Fruit fly (Drosophila melanogaster): ENCODE data around the gene lost.

The lost gene

DNA sequence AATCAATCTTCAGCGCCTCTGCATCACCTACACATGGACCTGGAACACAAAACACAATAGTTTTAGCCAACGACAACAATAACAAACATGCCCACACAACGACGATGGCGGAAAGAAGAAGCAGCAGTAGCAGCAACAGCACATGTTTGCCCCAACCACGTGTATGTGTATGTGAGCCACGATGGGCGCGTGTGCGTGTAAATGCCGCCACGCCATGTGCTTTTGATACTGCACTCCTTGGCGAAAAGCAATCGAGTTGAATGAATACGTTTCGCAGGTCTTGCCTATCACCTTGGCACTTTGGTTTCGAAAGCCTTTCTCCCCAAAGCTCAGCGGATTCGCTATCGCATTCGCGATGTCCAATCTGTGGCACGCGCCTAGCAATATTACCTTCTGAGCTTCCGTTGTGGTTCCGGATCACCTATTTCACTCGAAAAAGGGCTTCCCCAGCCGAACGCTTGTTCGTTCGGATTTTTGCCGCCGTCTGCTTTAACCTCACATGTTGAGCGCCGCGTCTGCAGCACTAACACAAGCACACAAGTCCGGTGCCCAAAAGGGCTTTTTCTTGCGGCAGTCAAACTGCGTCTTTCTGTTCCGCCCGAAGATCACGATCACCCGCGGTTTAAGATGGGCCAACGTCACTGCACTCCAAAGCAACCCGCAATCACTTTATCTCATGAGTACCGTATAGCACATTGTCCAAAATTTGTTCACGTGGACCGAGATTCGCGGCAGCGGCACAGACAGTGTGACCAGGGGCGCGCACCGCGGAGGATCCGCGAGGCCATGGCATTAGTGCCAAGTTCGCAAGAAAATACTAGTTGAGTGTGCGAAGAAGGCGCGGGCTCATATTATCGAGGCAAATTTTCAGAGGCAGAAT is 25.9 kb downstream of the lost start, which contains the start of gene srl:
Gene srl (minus strand): TSS at position 751 of the 880 bp plus-strand sequence.
- TF ChIP-seq CG9727 (GFP tag; optimal IDR thresholded peaks at IDR 0.05) (peak; percentile 19), sob (GFP tag; IDR thresholded peaks at IDR 0.05) (peak; percentile 11; the same call in 1 of the 2 replicates), lola (GFP tag; optimal IDR thresholded peaks at IDR 0.05) (no peak), CG2116 (GFP tag; optimal IDR thresholded peaks at IDR 0.05) (peak; percentile 70), cg (GFP tag; optimal IDR thresholded peaks at IDR 0.05) (peak; percentile 85), CTCF (GFP tag; optimal IDR thresholded peaks at IDR 0.05) (peak; percentile 4), Ssrp (tag; optimal IDR thresholded peaks at IDR 0.05) (no peak), dan (GFP tag; IDR thresholded peaks at IDR 0.05) (no peak), Sry-δ (GFP tag; optimal IDR thresholded peaks at IDR 0.05) (peak; percentile 38), stwl (tag; optimal IDR thresholded peaks at IDR 0.05) (peak; percentile 72), CG3995 (GFP tag; optimal IDR thresholded peaks at IDR 0.05) (peak; percentile 9), Opbp (GFP tag; IDR thresholded peaks at IDR 0.05; ENCODE audit: partially characterized antibody) (peak; percentile 39; the same call in 2 of the 3 replicates), twi (tag; optimal IDR thresholded peaks at IDR 0.05) (peak; percentile 72), Lhr (GFP tag; optimal IDR thresholded peaks at IDR 0.05) (peak; percentile 56), tap (tag; optimal IDR thresholded peaks at IDR 0.05) (no peak), CG17829 (tag; optimal IDR thresholded peaks at IDR 0.05) (peak; percentile 60), YL-1 (GFP tag; optimal IDR thresholded peaks at IDR 0.05) (peak; percentile 94), bigmax (GFP tag; optimal IDR thresholded peaks at IDR 0.05) (peak; percentile 97), Dp (GFP tag; optimal IDR thresholded peaks at IDR 0.05) (peak; percentile 78), ato (GFP tag; IDR thresholded peaks at IDR 0.05; ENCODE audit: partially characterized antibody) (no peak), grau (tag; optimal IDR thresholded peaks at IDR 0.05) (no peak), D19A (tag; optimal IDR thresholded peaks at IDR 0.05) (peak; percentile 21), E2f2 (GFP tag; IDR thresholded peaks at IDR 0.05) (peak; percentile 83), Atf6 (GFP tag; IDR thresholded peaks at IDR 0.05) (peak; percentile 20; the same call in 1 of the 2 replicates), CG2199 (GFP tag; IDR thresholded peaks at IDR 0.05) (peak; percentile 85; the same call in 2 of the 3 replicates), Oaz (GFP tag; IDR thresholded peaks at IDR 0.05) (no peak), CG15514 (GFP tag; optimal IDR thresholded peaks at IDR 0.05) (peak; percentile 69), jumu (GFP tag; optimal IDR thresholded peaks at IDR 0.05) (peak; percentile 15), Max (GFP tag; optimal IDR thresholded peaks at IDR 0.05) (peak; percentile 85), sens (GFP tag) (peak; percentile 80), HLHmδ (GFP tag; optimal IDR thresholded peaks at IDR 0.05) (peak; percentile 60), CG13287 (GFP tag; IDR thresholded peaks at IDR 0.05; ENCODE audit: partially characterized antibody) (peak; percentile 52; the same call in 1 of the 2 replicates), Bgb (GFP tag; IDR thresholded peaks at IDR 0.05; ENCODE audit: partially characterized antibody) (0 out of 2 replicates have a peak, but pooled peaks have one; percentile 25), ci (GFP tag; IDR thresholded peaks at IDR 0.05) (peak; percentile 38; the same call in 2 of the 3 replicates), HmgD (GFP tag; optimal IDR thresholded peaks at IDR 0.05) (peak; percentile 52), Xrp1 (GFP tag; IDR thresholded peaks at IDR 0.05) (peak; percentile 12; the same call in 1 of the 2 replicates), ftz-f1 (GFP tag; optimal IDR thresholded peaks at IDR 0.05) (peak; percentile 86), gsb-n (tag; optimal IDR thresholded peaks at IDR 0.05) (no peak), p53 (GFP tag; optimal IDR thresholded peaks at IDR 0.05) (peak; percentile 30), ase (GFP tag; IDR thresholded peaks at IDR 0.05) (no peak), Hsf (GFP tag; optimal IDR thresholded peaks at IDR 0.05) (no peak), kah (GFP tag; optimal IDR thresholded peaks at IDR 0.05) (peak; percentile 17), CG8478 (optimal IDR thresholded peaks at IDR 0.05) (peak; percentile 36), CHES-1-like (GFP tag; optimal IDR thresholded peaks at IDR 0.05) (peak; percentile 14), CrebB (tag; optimal IDR thresholded peaks at IDR 0.05) (peak; percentile 47), CG34376 (GFP tag; optimal IDR thresholded peaks at IDR 0.05) (peak; percentile 51), CG34422 (GFP tag; IDR thresholded peaks at IDR 0.05) (peak; percentile 94), CG10979 (tag; optimal IDR thresholded peaks at IDR 0.05) (peak; percentile 8), Dbx (GFP tag; IDR thresholded peaks at IDR 0.05) (peak; percentile 32; the same call in 2 of the 3 replicates)

Data from whole organism, embryonic.